Worm (Caenorhabditis elegans) whole organism, mixed stage, embryonic: ENCODE results near the gene sri-73.

ENCODE experiments used
- lsy-2 ChIP-seq: fragments of 150-350 bp; optimal IDR thresholded peaks from 2 replicates; lab custom pipeline; 2014; ENCODE audit warnings: missing biosample characterization, missing genetic modification characterization
- mep-1 ChIP-seq: fragments of 150-350 bp; optimal IDR thresholded peaks from 2 replicates; lab custom pipeline; 2017; ENCODE audit warnings: missing biosample characterization, missing genetic modification reagents, missing genetic modification characterization, inconsistent platforms
- nhr-28 ChIP-seq: fragments of 150-350 bp; optimal IDR thresholded peaks from 2 replicates; lab custom pipeline; 2014; ENCODE audit warnings: missing biosample characterization, missing genetic modification characterization
- pha-4 ChIP-seq: fragments of 150-350 bp; optimal IDR thresholded peaks from 2 replicates; lab custom pipeline; 2018; ENCODE audit warnings: missing biosample characterization, missing genetic modification reagents, missing genetic modification characterization
- snpc-4 ChIP-seq: fragments of 150-350 bp; optimal IDR thresholded peaks from 2 replicates; lab custom pipeline; 2014; ENCODE audit warnings: missing biosample characterization, missing genetic modification characterization
- unc-62 ChIP-seq: fragments of 150-350 bp; optimal IDR thresholded peaks from 2 replicates; lab custom pipeline; 2014; ENCODE audit warnings: missing biosample characterization, missing genetic modification reagents, missing genetic modification characterization

DNA sequence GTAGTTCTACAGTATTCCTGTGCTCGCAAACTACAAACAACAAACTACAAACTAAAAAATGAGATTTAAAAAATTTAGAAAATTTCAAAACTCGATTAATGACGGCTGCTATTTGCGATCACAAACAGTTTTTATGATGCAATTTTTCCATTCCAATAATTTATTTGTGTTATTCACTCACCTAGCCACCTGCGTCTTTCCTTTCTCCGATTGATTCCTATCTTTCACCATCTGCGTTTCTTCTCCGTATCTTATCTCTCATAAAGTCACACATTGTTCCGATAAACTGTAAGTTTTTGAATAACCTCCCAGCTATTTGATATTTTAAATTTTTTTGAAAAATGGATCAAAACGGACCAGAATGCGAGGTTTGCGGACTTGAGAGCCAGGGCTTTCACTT lies 31.7 kb downstream of the sri-73 start, which contains the start of gene nhr-132:
- TF ChIP-seq snpc-4 (tag; lab: Kevin White, UChicago) (no peak), pha-4 (no peak), nhr-28 (tag; lab: Kevin White, UChicago) (no peak), lsy-2 (tag; lab: Kevin White, UChicago) (no peak), mep-1 (no peak), unc-62 (GFP tag; lab: Kevin White, UChicago) (no peak)
